Worm (Caenorhabditis elegans): ENCODE measurements around the gene tag-267.

tag-267 gene

DNA sequence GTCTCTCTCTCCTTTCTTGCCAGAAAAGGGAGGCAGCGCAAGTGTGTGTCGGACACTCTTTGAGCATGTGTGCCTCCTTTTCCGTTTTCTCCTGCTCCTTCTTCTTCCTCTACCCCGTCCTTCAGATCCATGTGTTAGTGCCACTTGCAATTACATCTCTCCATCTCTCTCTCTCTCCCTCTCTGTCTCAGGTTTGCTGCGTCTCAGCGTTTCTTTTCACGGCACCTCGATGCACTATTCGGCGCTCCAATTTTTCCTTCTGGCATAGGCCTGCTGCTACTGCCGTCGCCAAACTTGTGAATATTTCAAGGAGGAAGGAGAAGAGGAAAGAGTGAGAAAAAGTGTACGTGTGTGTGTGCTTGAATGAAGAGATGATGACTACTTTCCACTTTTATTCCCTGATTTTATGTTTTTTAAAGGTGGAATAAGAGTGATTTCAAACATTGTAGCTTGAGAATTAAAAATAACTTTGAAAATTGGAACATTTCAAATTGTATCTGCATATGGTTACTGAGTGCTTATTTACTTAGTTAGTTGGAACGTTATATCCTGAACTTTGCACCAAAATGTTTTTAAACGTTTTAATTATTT is 27.8 kb downstream of the tag-267 start, which contains the start of gene W02B3.3 (continued):
- TF ChIP-seq nhr-76 (tag; optimal IDR thresholded peaks at IDR 0.05) (no peak), nhr-10 (tag; optimal IDR thresholded peaks at IDR 0.05) (no peak), hlh-30 (tag; optimal IDR thresholded peaks at IDR 0.05; ENCODE audit: insufficient read depth) (peak; percentile 74), Y105C5A.15 (GFP tag; IDR thresholded peaks at IDR 0.05) (no peak), hlh-11 (tag; optimal IDR thresholded peaks at IDR 0.05) (peak; percentile 31), ZK546.5 (tag; optimal IDR thresholded peaks at IDR 0.05) (no peak), nhr-28 (tag; optimal IDR thresholded peaks at IDR 0.05) (no peak), mxl-3 (GFP tag; optimal IDR thresholded peaks at IDR 0.05) (peak; percentile 0), madf-5 (GFP tag; IDR thresholded peaks at IDR 0.05) (no peak), pqm-1 (tag; optimal IDR thresholded peaks at IDR 0.05) (no peak), rbr-2 (tag; optimal IDR thresholded peaks at IDR 0.05) (peak; percentile 78), daf-12 (tag; optimal IDR thresholded peaks at IDR 0.05) (no peak), nhr-42 (GFP tag; IDR thresholded peaks at IDR 0.05) (no peak), dmd-8 (GFP tag; IDR thresholded peaks at IDR 0.05) (no peak), nhr-11 (tag; optimal IDR thresholded peaks at IDR 0.05) (peak; percentile 23), F44E2.7 (GFP tag; IDR thresholded peaks at IDR 0.05) (no peak), lin-13 (GFP tag; optimal IDR thresholded peaks at IDR 0.05) (no peak), tra-1 (GFP tag; IDR thresholded peaks at IDR 0.05) (no peak), egl-27 (tag; optimal IDR thresholded peaks at IDR 0.05) (no peak), spr-3 (GFP tag; optimal IDR thresholded peaks at IDR 0.05) (no peak), aha-1 (tag) (peak; percentile 97), zag-1 (tag; optimal IDR thresholded peaks at IDR 0.05) (no peak), nhr-237 (tag; optimal IDR thresholded peaks at IDR 0.05) (no peak), mep-1 (tag; optimal IDR thresholded peaks at IDR 0.05) (peak; percentile 79), lin-39 (tag; optimal IDR thresholded peaks at IDR 0.05) (no peak), hif-1 (tag; optimal IDR thresholded peaks at IDR 0.05) (peak in 1 of 2 experiments; percentile 44), F10B5.3 (tag; optimal IDR thresholded peaks at IDR 0.05) (no peak), ces-1 (GFP tag; optimal IDR thresholded peaks at IDR 0.05) (no peak), daf-19 (GFP tag; conservative IDR thresholded peaks at IDR 0.05) (no peak), unc-130 (GFP tag; optimal IDR thresholded peaks at IDR 0.05) (no peak), mdt-29 (GFP tag; IDR thresholded peaks at IDR 0.05) (no peak), ceh-82 (tag; optimal IDR thresholded peaks at IDR 0.05) (no peak), lin-38 (GFP tag; IDR thresholded peaks at IDR 0.05) (no peak), lin-15B (tag; optimal IDR thresholded peaks at IDR 0.05) (no peak), fos-1 (tag; optimal IDR thresholded peaks at IDR 0.05) (no peak), ceh-44 (GFP tag; IDR thresholded peaks at IDR 0.05) (no peak), Y48G9A.11 (GFP tag; IDR thresholded peaks at IDR 0.05) (no peak), fkh-10 (GFP tag; optimal IDR thresholded peaks at IDR 0.05) (peak; percentile 84), ceh-62 (tag; optimal IDR thresholded peaks at IDR 0.05) (no peak), lim-7 (GFP tag; IDR thresholded peaks at IDR 0.05) (no peak), cey-2 (tag; optimal IDR thresholded peaks at IDR 0.05; ENCODE audit: borderline replicate concordance, insufficient read depth) (no peak), Y75B8A.6 (GFP tag; IDR thresholded peaks at IDR 0.05) (no peak), nhr-111 (GFP tag; optimal IDR thresholded peaks at IDR 0.05) (no peak), dmd-9 (GFP tag; IDR thresholded peaks at IDR 0.05) (no peak), pha-4 (GFP tag; IDR thresholded peaks at IDR 0.05) (0 out of 2 replicates have a peak, but pooled peaks have one; percentile 27), pha-4 (tag; optimal IDR thresholded peaks at IDR 0.05) (no peak), zip-11 (GFP tag; IDR thresholded peaks at IDR 0.05) (no peak), F49E8.2 (tag; optimal IDR thresholded peaks at IDR 0.05; ENCODE audit: borderline replicate concordance) (no peak), ctbp-1 (GFP tag; IDR thresholded peaks at IDR 0.05) (peak; percentile 84), Y5F2A.4 (GFP tag; optimal IDR thresholded peaks at IDR 0.05) (no peak), T20F7.1 (GFP tag; optimal IDR thresholded peaks at IDR 0.05) (no peak), T26A8.4 (GFP tag; IDR thresholded peaks at IDR 0.05) (no peak)
